Fruit fly (Drosophila melanogaster) whole organism, adult: ENCODE data around the gene CG14352.

Source experiments
- CG11617 ChIP-seq: fragments of 200-800 bp; sonication (Bioruptor generic); optimal IDR thresholded peaks from 2 replicates; lab custom pipeline; 2017; ENCODE audit warnings: mild to moderate bottlenecking, missing biosample characterization, missing genetic modification reagents, missing genetic modification characterization
- CG1620 ChIP-seq: fragments of 200-800 bp; sonication (Bioruptor generic); optimal IDR thresholded peaks from 2 replicates; lab custom pipeline; 2016; ENCODE audit warnings: missing biosample characterization, missing genetic modification characterization
- CG7045 ChIP-seq: fragments of 200-800 bp; sonication (Bioruptor generic); optimal IDR thresholded peaks from 2 replicates; lab custom pipeline; 2017; ENCODE audit warnings: missing biosample characterization, mild to moderate bottlenecking, missing genetic modification characterization
- Clk ChIP-seq: fragments of 200-800 bp; sonication (Bioruptor generic); optimal IDR thresholded peaks from 2 replicates; lab custom pipeline; 2017; ENCODE audit warnings: missing biosample characterization, missing genetic modification characterization
- Crg-1 ChIP-seq: fragments of 200-800 bp; sonication (Bioruptor generic); optimal IDR thresholded peaks from 2 replicates; lab custom pipeline; 2016; ENCODE audit warnings: missing biosample characterization, missing genetic modification characterization
- Mnt ChIP-seq: fragments of 200-800 bp; sonication (Bioruptor generic); optimal IDR thresholded peaks from 2 replicates; lab custom pipeline; 2016; ENCODE audit warnings: missing biosample characterization, mild to moderate bottlenecking, missing genetic modification characterization
- cic ChIP-seq: fragments of 200-800 bp; sonication (Bioruptor generic); optimal IDR thresholded peaks from 2 replicates; lab custom pipeline; 2017; ENCODE audit warnings: missing biosample characterization, mild to moderate bottlenecking, missing genetic modification characterization, moderate library complexity
- cnc ChIP-seq, 2 experiments: fragments of >200 bp; optimal IDR thresholded peaks; 2 replicates each; lab custom pipeline; 2017
- kay ChIP-seq: fragments of 200-800 bp; sonication (Bioruptor generic); peaks from one replicate; lab custom pipeline; 2016; ENCODE audit warnings: missing biosample characterization, missing genetic modification characterization, borderline replicate concordance
- tj ChIP-seq: fragments of 200-800 bp; sonication (Bioruptor generic); optimal IDR thresholded peaks from 3 replicates; lab custom pipeline; 2017; ENCODE audit warnings: missing biosample characterization, mild to moderate bottlenecking, missing genetic modification characterization, moderate library complexity
- toe ChIP-seq: fragments of 200-800 bp; sonication (Bioruptor generic); optimal IDR thresholded peaks from 2 replicates; lab custom pipeline; 2016; ENCODE audit warnings: missing biosample characterization, missing genetic modification characterization

- no peak for TF ChIP-seq toe (GFP tag; lab: Kevin White, UChicago)
- TF ChIP-seq kay (GFP tag; lab: Kevin White, UChicago) = no peak
- no peak for TF ChIP-seq cnc (optimal IDR thresholded peaks at IDR 0.05; lab: Kevin White, UChicago)
- no peak for TF ChIP-seq Mnt (GFP tag; lab: Kevin White, UChicago)
- no peak for TF ChIP-seq Clk (GFP tag; lab: Kevin White, UChicago)
- no peak for TF ChIP-seq Crg-1 (GFP tag; lab: Kevin White, UChicago)
- TF ChIP-seq CG11617 = no peak
- no peak for TF ChIP-seq cic (GFP tag; lab: Kevin White, UChicago)
- TF ChIP-seq CG7045 (GFP tag; lab: Kevin White, UChicago) = no peak
- no peak for TF ChIP-seq tj (GFP tag; lab: Kevin White, UChicago)
- TF ChIP-seq CG1620 = no peak
Observed at dm6 chr2L:1579254-1579653, 32.0 kb upstream of the CG14352 start.
